Worm (Caenorhabditis elegans) whole organism, early embryonic: ENCODE measurements around the gene C15H11.13.

Source experiments
- B0310.2 ChIP-seq: sonication (generic microtip); optimal IDR thresholded peaks from 2 replicates; lab custom pipeline; 2016; ENCODE audit warnings: mild to moderate bottlenecking, missing genetic modification characterization, missing compliant biosample characterization
- F13C5.2 ChIP-seq: sonication (generic microtip); optimal IDR thresholded peaks from 2 replicates; lab custom pipeline; 2017; ENCODE audit warnings: mild to moderate bottlenecking, missing genetic modification characterization, inconsistent platforms, missing compliant biosample characterization
- aly-1 ChIP-seq: sonication (generic microtip); optimal IDR thresholded peaks from 2 replicates; lab custom pipeline; 2016; ENCODE audit warnings: missing genetic modification characterization, missing compliant biosample characterization
- ama-1 ChIP-seq: fragments of 150-350 bp; optimal IDR thresholded peaks from 2 replicates; lab custom pipeline; 2014
- ceh-36 ChIP-seq: sonication (generic microtip); optimal IDR thresholded peaks from 2 replicates; lab custom pipeline; 2016; ENCODE audit warnings: missing genetic modification characterization, inconsistent platforms, missing compliant biosample characterization
- ets-7 ChIP-seq: sonication (generic microtip); optimal IDR thresholded peaks from 2 replicates; lab custom pipeline; 2016; ENCODE audit warnings: missing genotype, missing genetic modification characterization, missing compliant biosample characterization
- hmg-4 ChIP-seq: fragments of 200-800 bp; sonication (Bioruptor generic); optimal IDR thresholded peaks from 2 replicates; lab custom pipeline; 2018; ENCODE audit warnings: mild to moderate bottlenecking, missing genetic modification characterization, missing compliant biosample characterization
- pes-1 ChIP-seq: fragments of 200-800 bp; sonication (Bioruptor generic); IDR thresholded peaks from 2 replicates; pipeline ENCODE4 v1.3.6; 2022; ENCODE audit warnings: missing genetic modification reagents, missing genetic modification characterization, missing compliant biosample characterization
- scrt-1 ChIP-seq: fragments of 200-800 bp; sonication (Bioruptor generic); IDR thresholded peaks from 2 replicates; pipeline ENCODE4 v1.3.6; 2022; ENCODE audit warnings: missing genetic modification characterization, missing compliant biosample characterization
- tbx-37 ChIP-seq: fragments of 200-800 bp; sonication (Bioruptor generic); conservative IDR thresholded peaks from 2 replicates; pipeline ENCODE4 v1.3.6; 2022; ENCODE audit warnings: missing genetic modification reagents, missing genetic modification characterization, missing compliant biosample characterization

- TF ChIP-seq ceh-36 (tag; lab: Kevin White, UChicago): no peak
- no peak for TF ChIP-seq scrt-1
- TF ChIP-seq aly-1: no peak
- no peak for TF ChIP-seq ets-7 (tag; lab: Kevin White, UChicago)
- TF ChIP-seq ama-1: no peak
- no peak for TF ChIP-seq B0310.2
- TF ChIP-seq tbx-37: no peak
- TF ChIP-seq hmg-4 (GFP tag; lab: Kevin White, UChicago): no peak
- no peak for TF ChIP-seq F13C5.2 (tag; lab: Kevin White, UChicago)
- no peak for TF ChIP-seq pes-1 (GFP tag; lab: Robert Waterston, UW)
Observed at ce11 chrV:14378986-14379385, 15.9 kb upstream of the C15H11.13 start, which contains the start of gene npr-43.
